Worm (Caenorhabditis elegans): ENCODE data around the gene K02D10.1.
A peak's percentile ranks its signal among the peaks of the same experiment; 100 is the strongest.

K02D10.1 gene

ce11 chrIII:8750606-8751005, 18.7 kb upstream of the K02D10.1 start, which contains the start of gene ugtp-1:
Gene ugtp-1 (minus strand): TSS chrIII:8750706.
- TF ChIP-seq klf-2 (GFP tag; conservative IDR thresholded peaks at IDR 0.05), result no peak
- TF ChIP-seq cog-1 (tag; optimal IDR thresholded peaks at IDR 0.05), result no peak

ce11 chrIII:8754682-8755081, 14.7 kb upstream of the K02D10.1 start, which contains the start of gene tomm-70:
Gene tomm-70 (minus strand): TSS chrIII:8754750.
- TF ChIP-seq ztf-23 (GFP tag; IDR thresholded peaks at IDR 0.05) (no peak), med-1 (GFP tag; optimal IDR thresholded peaks at IDR 0.05; ENCODE audit: insufficient read depth) (no peak), flt-1 (GFP tag; IDR thresholded peaks at IDR 0.05) (no peak), ztf-29 (GFP tag; IDR thresholded peaks at IDR 0.05) (no peak)

- TF ChIP-seq ztf-29 (GFP tag; IDR thresholded peaks at IDR 0.05) (no peak), ztf-23 (GFP tag; IDR thresholded peaks at IDR 0.05) (no peak), flt-1 (GFP tag; IDR thresholded peaks at IDR 0.05) (no peak), T22C8.4 (GFP tag; IDR thresholded peaks at IDR 0.05) (no peak), klf-2 (GFP tag; conservative IDR thresholded peaks at IDR 0.05) (no peak), med-1 (GFP tag; optimal IDR thresholded peaks at IDR 0.05; ENCODE audit: insufficient read depth) (no peak), ref-1 (GFP tag; conservative IDR thresholded peaks at IDR 0.05) (no peak), tab-1 (GFP tag; IDR thresholded peaks at IDR 0.05) (no peak), cog-1 (tag; optimal IDR thresholded peaks at IDR 0.05) (no peak)
These were observed 8.2 kb upstream of the K02D10.1 start, which contains the start of gene aak-1 for ce11 chrIII:8761040-8761654. Gene aak-1 (minus strand): TSS chrIII:8761090.

ce11 chrIII:8762016-8762415, 7.3 kb upstream of the K02D10.1 start:
- no peak for TF ChIP-seq ref-1 (GFP tag; conservative IDR thresholded peaks at IDR 0.05)
- no peak for TF ChIP-seq cog-1 (tag; optimal IDR thresholded peaks at IDR 0.05)
- no peak for TF ChIP-seq T22C8.4 (GFP tag; IDR thresholded peaks at IDR 0.05)
- no peak for TF ChIP-seq klf-2 (GFP tag; conservative IDR thresholded peaks at IDR 0.05)
- no peak for TF ChIP-seq tab-1 (GFP tag; IDR thresholded peaks at IDR 0.05)
- TF ChIP-seq ztf-23 (GFP tag; IDR thresholded peaks at IDR 0.05), result no peak
- no peak for TF ChIP-seq flt-1 (GFP tag; IDR thresholded peaks at IDR 0.05)
- no peak for TF ChIP-seq med-1 (GFP tag; optimal IDR thresholded peaks at IDR 0.05; ENCODE audit: insufficient read depth)
- TF ChIP-seq ztf-29 (GFP tag; IDR thresholded peaks at IDR 0.05), result no peak

- TF ChIP-seq ztf-29 (GFP tag; IDR thresholded peaks at IDR 0.05) (no peak), ztf-23 (GFP tag; IDR thresholded peaks at IDR 0.05) (no peak), tab-1 (GFP tag; IDR thresholded peaks at IDR 0.05) (no peak)
These were observed 6.2 kb upstream of the K02D10.1 start for ce11 chrIII:8763111-8763510.

- TF ChIP-seq klf-2 (GFP tag; conservative IDR thresholded peaks at IDR 0.05), result no peak
- no peak for TF ChIP-seq ztf-29 (GFP tag; IDR thresholded peaks at IDR 0.05)
- TF ChIP-seq ref-1 (GFP tag; conservative IDR thresholded peaks at IDR 0.05), result no peak
- no peak for TF ChIP-seq med-1 (GFP tag; optimal IDR thresholded peaks at IDR 0.05; ENCODE audit: insufficient read depth)
- no peak for TF ChIP-seq ztf-23 (GFP tag; IDR thresholded peaks at IDR 0.05)
- TF ChIP-seq flt-1 (GFP tag; IDR thresholded peaks at IDR 0.05), result no peak
- TF ChIP-seq cog-1 (tag; optimal IDR thresholded peaks at IDR 0.05), result no peak
- TF ChIP-seq tab-1 (GFP tag; IDR thresholded peaks at IDR 0.05), result no peak
- TF ChIP-seq T22C8.4 (GFP tag; IDR thresholded peaks at IDR 0.05), result no peak
These were observed 4.3 kb upstream of the K02D10.1 start for ce11 chrIII:8765030-8765429.

ce11 chrIII:8766467-8766866, 2.9 kb upstream of the K02D10.1 start:
- no peak for TF ChIP-seq klf-2 (GFP tag; conservative IDR thresholded peaks at IDR 0.05)
- no peak for TF ChIP-seq ztf-23 (GFP tag; IDR thresholded peaks at IDR 0.05)
- TF ChIP-seq ref-1 (GFP tag; conservative IDR thresholded peaks at IDR 0.05), result no peak

ce11 chrIII:8767292-8767829, 2.0 kb upstream of the K02D10.1 start, which contains the start of gene mig-22:
Gene mig-22 (minus strand): TSS chrIII:8767342.
- no peak for TF ChIP-seq cog-1 (tag; optimal IDR thresholded peaks at IDR 0.05)
- no peak for TF ChIP-seq klf-2 (GFP tag; conservative IDR thresholded peaks at IDR 0.05)
- TF ChIP-seq ztf-23 (GFP tag; IDR thresholded peaks at IDR 0.05), result no peak
- no peak for TF ChIP-seq ref-1 (GFP tag; conservative IDR thresholded peaks at IDR 0.05)
- TF ChIP-seq ztf-29 (GFP tag; IDR thresholded peaks at IDR 0.05), result no peak
- no peak for TF ChIP-seq med-1 (GFP tag; optimal IDR thresholded peaks at IDR 0.05; ENCODE audit: insufficient read depth)
- TF ChIP-seq tab-1 (GFP tag; IDR thresholded peaks at IDR 0.05), result no peak
- TF ChIP-seq flt-1 (GFP tag; IDR thresholded peaks at IDR 0.05), result no peak
- no peak for TF ChIP-seq T22C8.4 (GFP tag; IDR thresholded peaks at IDR 0.05)

ce11 chrIII:8767889-8768361, 1.4 kb upstream of the K02D10.1 start, which contains the start of gene mtss-1:
Gene mtss-1 (plus strand): TSS chrIII:8768311.
- TF ChIP-seq T22C8.4 (GFP tag; IDR thresholded peaks at IDR 0.05), result peak; percentile 71
- peak; percentile 71 for TF ChIP-seq cog-1 (tag; optimal IDR thresholded peaks at IDR 0.05)
- TF ChIP-seq flt-1 (GFP tag; IDR thresholded peaks at IDR 0.05), result peak; percentile 90
- TF ChIP-seq ztf-23 (GFP tag; IDR thresholded peaks at IDR 0.05), result peak; percentile 88
- peak; percentile 75 for TF ChIP-seq ztf-29 (GFP tag; IDR thresholded peaks at IDR 0.05)
- TF ChIP-seq tab-1 (GFP tag; IDR thresholded peaks at IDR 0.05), result peak; percentile 87
- peak; percentile 94 for TF ChIP-seq med-1 (GFP tag; optimal IDR thresholded peaks at IDR 0.05; ENCODE audit: insufficient read depth)
- no peak for TF ChIP-seq ref-1 (GFP tag; conservative IDR thresholded peaks at IDR 0.05)
- TF ChIP-seq klf-2 (GFP tag; conservative IDR thresholded peaks at IDR 0.05), result peak; percentile 76

- no peak for TF ChIP-seq ztf-29 (GFP tag; IDR thresholded peaks at IDR 0.05)
- TF ChIP-seq med-1 (GFP tag; optimal IDR thresholded peaks at IDR 0.05; ENCODE audit: insufficient read depth), result no peak
- no peak for TF ChIP-seq tab-1 (GFP tag; IDR thresholded peaks at IDR 0.05)
- no peak for TF ChIP-seq T22C8.4 (GFP tag; IDR thresholded peaks at IDR 0.05)
- TF ChIP-seq ref-1 (GFP tag; conservative IDR thresholded peaks at IDR 0.05), result no peak
- no peak for TF ChIP-seq cog-1 (tag; optimal IDR thresholded peaks at IDR 0.05)
- TF ChIP-seq ztf-23 (GFP tag; IDR thresholded peaks at IDR 0.05), result no peak
- no peak for TF ChIP-seq klf-2 (GFP tag; conservative IDR thresholded peaks at IDR 0.05)
- TF ChIP-seq flt-1 (GFP tag; IDR thresholded peaks at IDR 0.05), result no peak
These were observed 907 bp downstream of the K02D10.1 start for ce11 chrIII:8770243-8770642.
